Worm (Caenorhabditis elegans) whole organism, late embryonic: ENCODE measurements around the gene T13F3.6.

Experiments
- ama-1 ChIP-seq: fragments of 150-350 bp; optimal IDR thresholded peaks from 2 replicates; lab custom pipeline; 2014
- ceh-22 ChIP-seq: sonication (generic microtip); optimal IDR thresholded peaks from 2 replicates; lab custom pipeline; 2017; ENCODE audit warnings: missing biosample characterization, missing genetic modification characterization
- dve-1 ChIP-seq: sonication (generic microtip); optimal IDR thresholded peaks from 2 replicates; lab custom pipeline; 2017; ENCODE audit warnings: antibody characterized with exemption, mild to moderate bottlenecking, missing genetic modification characterization, missing compliant biosample characterization
- hlh-15 ChIP-seq: sonication (generic microtip); optimal IDR thresholded peaks from 2 replicates; lab custom pipeline; 2016; ENCODE audit warnings: missing genetic modification characterization, missing compliant biosample characterization
- hlh-6 ChIP-seq: sonication (generic microtip); optimal IDR thresholded peaks from 2 replicates; lab custom pipeline; 2016; ENCODE audit warnings: missing genotype, missing genetic modification characterization, missing compliant biosample characterization
- nhr-232 ChIP-seq: sonication (generic microtip); optimal IDR thresholded peaks from 2 replicates; lab custom pipeline; 2016; ENCODE audit warnings: missing genetic modification characterization, missing compliant biosample characterization
- tbx-2 ChIP-seq: sonication (generic microtip); optimal IDR thresholded peaks from 2 replicates; lab custom pipeline; 2016; ENCODE audit warnings: missing genetic modification characterization, missing compliant biosample characterization

DNA sequence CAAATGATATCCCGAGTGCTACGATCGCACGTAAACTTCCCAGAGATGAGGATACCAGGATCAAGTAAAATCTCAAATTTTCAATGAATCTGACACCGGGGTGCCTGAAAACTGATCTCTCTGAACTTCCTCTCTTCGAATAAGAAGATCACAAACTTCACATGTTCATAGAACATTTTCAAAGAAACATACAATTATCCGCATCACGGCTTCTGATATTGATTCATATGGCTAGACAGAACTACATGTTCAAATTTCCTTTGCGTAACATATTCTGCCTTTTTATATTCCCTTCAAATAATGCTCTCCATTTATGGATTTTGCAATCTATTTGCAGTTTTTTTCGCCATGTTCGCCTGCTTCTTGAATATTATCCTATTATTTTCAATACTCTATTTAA lies 26.0 kb upstream of the T13F3.6 start, which contains the start of gene srbc-83:
- no peak for TF ChIP-seq hlh-6 (tag; lab: Kevin White, UChicago)
- TF ChIP-seq hlh-15 = no peak
- TF ChIP-seq ceh-22 (tag; lab: Kevin White, UChicago) = no peak
- TF ChIP-seq ama-1 = no peak
- TF ChIP-seq tbx-2 (tag; lab: Kevin White, UChicago) = no peak
- no peak for TF ChIP-seq dve-1
- no peak for TF ChIP-seq nhr-232 (tag; lab: Kevin White, UChicago)
